Worm (Caenorhabditis elegans): ENCODE results near the gene F44G4.3.

The F44G4.3 gene

ce11 chrII:8969251-8970183 is 27.9 kb downstream of the F44G4.3 start, which contains the start of the genes szy-20 and C18E9.5 (continued):
- TF ChIP-seq ceh-90 (tag; optimal IDR thresholded peaks at IDR 0.05): peak; percentile 38
- TF ChIP-seq lir-3 (tag; optimal IDR thresholded peaks at IDR 0.05; ENCODE audit: poor library complexity): peak; percentile 36
- TF ChIP-seq lsy-2 (tag; optimal IDR thresholded peaks at IDR 0.05): peak; percentile 91
- peak; percentile 23 for TF ChIP-seq blmp-1 (tag; optimal IDR thresholded peaks at IDR 0.05)
- peak; percentile 90 for TF ChIP-seq lin-14 (GFP tag; optimal IDR thresholded peaks at IDR 0.05)
- TF ChIP-seq mab-9 (GFP tag; IDR thresholded peaks at IDR 0.05): peak; percentile 62; the same call in 1 of the 2 replicates
- TF ChIP-seq elt-2 (tag; optimal IDR thresholded peaks at IDR 0.05): peak; percentile 58
- TF ChIP-seq nhr-19 (GFP tag; conservative IDR thresholded peaks at IDR 0.05): peak; percentile 88
- TF ChIP-seq unc-98 (GFP tag; IDR thresholded peaks at IDR 0.05): no peak
- TF ChIP-seq egl-13 (tag; optimal IDR thresholded peaks at IDR 0.05): peak; percentile 71
- peak; percentile 83 for TF ChIP-seq irx-1 (tag; optimal IDR thresholded peaks at IDR 0.05)
- no peak for TF ChIP-seq pqm-1 (tag; optimal IDR thresholded peaks at IDR 0.05)
- peak; percentile 93 for TF ChIP-seq nhr-71 (tag; optimal IDR thresholded peaks at IDR 0.05)
- no peak for TF ChIP-seq ama-1 (optimal IDR thresholded peaks at IDR 0.05)
- peak; percentile 61 for TF ChIP-seq nhr-11 (tag; optimal IDR thresholded peaks at IDR 0.05)
- TF ChIP-seq unc-62 (GFP tag; optimal IDR thresholded peaks at IDR 0.05): no peak
- peak; percentile 97 to 98 (median 98) for TF ChIP-seq dpl-1 (GFP tag; optimal IDR thresholded peaks at IDR 0.05)
- TF ChIP-seq F16B12.6 (tag; optimal IDR thresholded peaks at IDR 0.05): peak; percentile 70
- peak; percentile 66 for TF ChIP-seq pax-3 (tag; optimal IDR thresholded peaks at IDR 0.05)
- TF ChIP-seq dsc-1 (tag; optimal IDR thresholded peaks at IDR 0.05): peak; percentile 92
- TF ChIP-seq nhr-20 (tag; optimal IDR thresholded peaks at IDR 0.05): peak; percentile 87
- no peak for TF ChIP-seq ets-5 (GFP tag; IDR thresholded peaks at IDR 0.05)
- TF ChIP-seq tbx-2 (tag; optimal IDR thresholded peaks at IDR 0.05): peak; percentile 89
- TF ChIP-seq fos-1 (tag; optimal IDR thresholded peaks at IDR 0.05): peak; percentile 74
- no peak for TF ChIP-seq hlh-17 (GFP tag; optimal IDR thresholded peaks at IDR 0.05; ENCODE audit: borderline replicate concordance)
- no peak for TF ChIP-seq nhr-28 (tag; optimal IDR thresholded peaks at IDR 0.05)
- TF ChIP-seq lin-13 (GFP tag; optimal IDR thresholded peaks at IDR 0.05): peak; percentile 82
- no peak for TF ChIP-seq ces-1 (GFP tag; optimal IDR thresholded peaks at IDR 0.05)
- TF ChIP-seq nhr-237 (tag; optimal IDR thresholded peaks at IDR 0.05): peak; percentile 16
- TF ChIP-seq mep-1 (tag; optimal IDR thresholded peaks at IDR 0.05): peak; percentile 90
- no peak for TF ChIP-seq aha-1 (tag; optimal IDR thresholded peaks at IDR 0.05)
- peak; percentile 72 for TF ChIP-seq lin-15B (tag; optimal IDR thresholded peaks at IDR 0.05)
- peak; percentile 77 for TF ChIP-seq ceh-88 (GFP tag; IDR thresholded peaks at IDR 0.05)
- no peak for TF ChIP-seq Y116A8C.19 (tag; optimal IDR thresholded peaks at IDR 0.05; ENCODE audit: borderline replicate concordance)
- TF ChIP-seq ceh-82 (tag; optimal IDR thresholded peaks at IDR 0.05): peak; percentile 76 to 92 (median 80)
- peak; percentile 21 for TF ChIP-seq zag-1 (tag; optimal IDR thresholded peaks at IDR 0.05)
- peak; percentile 80 for TF ChIP-seq fkh-8 (tag; optimal IDR thresholded peaks at IDR 0.05)
- TF ChIP-seq fkh-10 (GFP tag; optimal IDR thresholded peaks at IDR 0.05): peak; percentile 46
- TF ChIP-seq jun-1 (tag; optimal IDR thresholded peaks at IDR 0.05): peak; percentile 84
- TF ChIP-seq C16A3.4 (tag; optimal IDR thresholded peaks at IDR 0.05): peak; percentile 73
- peak; percentile 75 for TF ChIP-seq C04F5.9 (tag; optimal IDR thresholded peaks at IDR 0.05)
- TF ChIP-seq ztf-4 (tag; optimal IDR thresholded peaks at IDR 0.05): peak; percentile 14
- TF ChIP-seq unc-130 (tag; optimal IDR thresholded peaks at IDR 0.05): peak; percentile 17
- no peak for TF ChIP-seq vab-15 (tag; optimal IDR thresholded peaks at IDR 0.05)
- TF ChIP-seq efl-3 (GFP tag; optimal IDR thresholded peaks at IDR 0.05): no peak
- peak; percentile 87 for TF ChIP-seq isw-1 (GFP tag; IDR thresholded peaks at IDR 0.05)
- peak; percentile 90 for TF ChIP-seq swsn-7 (tag; optimal IDR thresholded peaks at IDR 0.05)
- peak; percentile 98 to 99 for TF ChIP-seq efl-1 (optimal IDR thresholded peaks at IDR 0.05)
- peak; percentile 97 to 100 for TF ChIP-seq efl-1 (GFP tag; optimal IDR thresholded peaks at IDR 0.05 in 1 of 2)
- TF ChIP-seq grh-1 (GFP tag; IDR thresholded peaks at IDR 0.05): peak; percentile 63
- no peak for TF ChIP-seq tlp-1 (tag; optimal IDR thresholded peaks at IDR 0.05)
